Worm (Caenorhabditis elegans) whole organism, mixed stage, embryonic: ENCODE data around the gene set-5.

Experiments used
- M03D4.4 ChIP-seq: sonication (generic microtip); optimal IDR thresholded peaks from 2 replicates; lab custom pipeline; 2017; ENCODE audit warnings: mild to moderate bottlenecking, missing genetic modification characterization, missing compliant biosample characterization
- bed-3 ChIP-seq: fragments of 200-800 bp; sonication (Bioruptor generic); optimal IDR thresholded peaks from 3 replicates; lab custom pipeline; 2018; ENCODE audit warnings: mild to moderate bottlenecking, missing genetic modification characterization, moderate library complexity, missing compliant biosample characterization
- blmp-1 ChIP-seq: fragments of 150-350 bp; optimal IDR thresholded peaks from 2 replicates; lab custom pipeline; 2014; ENCODE audit warnings: missing biosample characterization, missing genetic modification characterization
- ceh-39 ChIP-seq: fragments of 150-350 bp; optimal IDR thresholded peaks from 2 replicates; lab custom pipeline; 2014; ENCODE audit warnings: missing biosample characterization, missing genetic modification characterization
- ceh-43 ChIP-seq: fragments of 200-800 bp; sonication (Bioruptor generic); optimal IDR thresholded peaks from 2 replicates; lab custom pipeline; 2018; ENCODE audit warnings: mild to moderate bottlenecking, missing genetic modification characterization, moderate library complexity, missing compliant biosample characterization
- ceh-83 ChIP-seq: fragments of 200-800 bp; sonication (Bioruptor generic); optimal IDR thresholded peaks from 2 replicates; lab custom pipeline; 2018; ENCODE audit warnings: mild to moderate bottlenecking, missing genetic modification characterization, missing compliant biosample characterization
- ces-1 ChIP-seq: fragments of 150-350 bp; optimal IDR thresholded peaks from 2 replicates; lab custom pipeline; 2014; ENCODE audit warnings: missing biosample characterization, missing genetic modification reagents, missing genetic modification characterization
- cnd-1 ChIP-seq: fragments of 200-800 bp; sonication (Bioruptor generic); optimal IDR thresholded peaks from 2 replicates; lab custom pipeline; 2018; ENCODE audit warnings: mild to moderate bottlenecking, missing genetic modification characterization, missing compliant biosample characterization
- drap-1 ChIP-seq: fragments of 200-800 bp; sonication (Bioruptor generic); optimal IDR thresholded peaks from 3 replicates; lab custom pipeline; 2018; ENCODE audit warnings: mild to moderate bottlenecking, missing genetic modification characterization, missing compliant biosample characterization
- elt-1 ChIP-seq: sonication (generic microtip); optimal IDR thresholded peaks from 2 replicates; lab custom pipeline; 2017; ENCODE audit warnings: missing genetic modification characterization, mild to moderate bottlenecking, missing compliant biosample characterization, antibody characterized with exemption, moderate library complexity, borderline replicate concordance; ENCODE audit not compliant: insufficient read depth
- elt-3 ChIP-seq: fragments of 150-350 bp; optimal IDR thresholded peaks from 2 replicates; lab custom pipeline; 2014; ENCODE audit warnings: missing biosample characterization, missing genetic modification characterization
- flh-1 ChIP-seq: fragments of 200-800 bp; sonication (Bioruptor generic); optimal IDR thresholded peaks from 2 replicates; lab custom pipeline; 2018; ENCODE audit warnings: mild to moderate bottlenecking, missing genetic modification characterization, moderate library complexity, missing compliant biosample characterization
- ham-2 ChIP-seq: fragments of 200-800 bp; sonication (Bioruptor generic); optimal IDR thresholded peaks from 2 replicates; lab custom pipeline; 2018; ENCODE audit warnings: mild to moderate bottlenecking, missing genetic modification characterization, missing compliant biosample characterization
- hlh-1 ChIP-seq: fragments of 150-350 bp; optimal IDR thresholded peaks from 2 replicates; lab custom pipeline; 2014; ENCODE audit warnings: missing biosample characterization, missing genetic modification reagents, missing genetic modification characterization
- lin-13 ChIP-seq: fragments of 150-350 bp; optimal IDR thresholded peaks from 2 replicates; lab custom pipeline; 2014; ENCODE audit warnings: missing biosample characterization, missing genetic modification characterization
- lin-32 ChIP-seq: fragments of 200-800 bp; sonication (Bioruptor generic); optimal IDR thresholded peaks from 2 replicates; lab custom pipeline; 2018; ENCODE audit warnings: mild to moderate bottlenecking, missing genetic modification characterization, missing compliant biosample characterization
- lsy-2 ChIP-seq: fragments of 150-350 bp; optimal IDR thresholded peaks from 2 replicates; lab custom pipeline; 2014; ENCODE audit warnings: missing biosample characterization, missing genetic modification characterization
- mab-5 ChIP-seq: fragments of 150-350 bp; optimal IDR thresholded peaks from 2 replicates; lab custom pipeline; 2014; ENCODE audit warnings: missing biosample characterization, missing genetic modification characterization
- mep-1 ChIP-seq: fragments of 150-350 bp; optimal IDR thresholded peaks from 2 replicates; lab custom pipeline; 2017; ENCODE audit warnings: missing biosample characterization, missing genetic modification reagents, missing genetic modification characterization, inconsistent platforms
- mls-2 ChIP-seq: sonication (generic microtip); optimal IDR thresholded peaks from 2 replicates; lab custom pipeline; 2016; ENCODE audit warnings: mild to moderate bottlenecking, missing genetic modification characterization, moderate library complexity, missing compliant biosample characterization
- nhr-12 ChIP-seq: fragments of 150-350 bp; optimal IDR thresholded peaks from 2 replicates; lab custom pipeline; 2014; ENCODE audit warnings: missing biosample characterization, missing genetic modification characterization
- nhr-2 ChIP-seq: fragments of 150-350 bp; optimal IDR thresholded peaks from 2 replicates; lab custom pipeline; 2014; ENCODE audit warnings: missing biosample characterization, missing genetic modification characterization
- nhr-237 ChIP-seq: fragments of 150-350 bp; optimal IDR thresholded peaks from 2 replicates; lab custom pipeline; 2014; ENCODE audit warnings: missing biosample characterization, missing genetic modification characterization
- nhr-28 ChIP-seq: fragments of 150-350 bp; optimal IDR thresholded peaks from 2 replicates; lab custom pipeline; 2014; ENCODE audit warnings: missing biosample characterization, missing genetic modification characterization
- nhr-76 ChIP-seq: sonication (generic microtip); optimal IDR thresholded peaks from 2 replicates; lab custom pipeline; 2017; ENCODE audit warnings: missing biosample characterization, missing genetic modification characterization
- pha-4 ChIP-seq: fragments of 150-350 bp; optimal IDR thresholded peaks from 2 replicates; lab custom pipeline; 2018; ENCODE audit warnings: missing biosample characterization, missing genetic modification reagents, missing genetic modification characterization
- sem-2 ChIP-seq: fragments of 200-800 bp; sonication (Bioruptor generic); optimal IDR thresholded peaks from 2 replicates; lab custom pipeline; 2018; ENCODE audit warnings: mild to moderate bottlenecking, missing genetic modification characterization, missing compliant biosample characterization
- snpc-4 ChIP-seq: fragments of 150-350 bp; optimal IDR thresholded peaks from 2 replicates; lab custom pipeline; 2014; ENCODE audit warnings: missing biosample characterization, missing genetic modification characterization
- sptf-1 ChIP-seq: sonication (generic microtip); optimal IDR thresholded peaks from 2 replicates; lab custom pipeline; 2017; ENCODE audit warnings: mild to moderate bottlenecking, missing genetic modification characterization, moderate library complexity, missing compliant biosample characterization
- tbx-8 ChIP-seq: fragments of 200-800 bp; sonication (Bioruptor generic); optimal IDR thresholded peaks from 2 replicates; lab custom pipeline; 2018; ENCODE audit warnings: mild to moderate bottlenecking, missing genetic modification characterization, moderate library complexity, missing compliant biosample characterization
- unc-120 ChIP-seq: sonication (generic microtip); optimal IDR thresholded peaks from 2 replicates; lab custom pipeline; 2017; ENCODE audit warnings: missing genetic modification characterization, missing compliant biosample characterization; ENCODE audit not compliant: poor library complexity, severe bottlenecking
- unc-39 ChIP-seq: fragments of 150-350 bp; optimal IDR thresholded peaks from 2 replicates; lab custom pipeline; 2014; ENCODE audit warnings: missing biosample characterization, missing genetic modification characterization
- unc-62 ChIP-seq: fragments of 150-350 bp; optimal IDR thresholded peaks from 2 replicates; lab custom pipeline; 2014; ENCODE audit warnings: missing biosample characterization, missing genetic modification reagents, missing genetic modification characterization
- zip-8 ChIP-seq: fragments of 150-350 bp; optimal IDR thresholded peaks from 2 replicates; lab custom pipeline; 2014; ENCODE audit warnings: missing biosample characterization, missing genetic modification characterization
- ztf-11 ChIP-seq: fragments of 150-350 bp; optimal IDR thresholded peaks from 2 replicates; lab custom pipeline; 2014; ENCODE audit warnings: missing biosample characterization, missing genetic modification characterization

Gene set-5

ce11 chrV:14695713-14696112 lies 3.1 kb upstream of the set-5 start:
- peak; percentile 32 for TF ChIP-seq unc-62 (GFP tag; lab: Kevin White, UChicago)
- TF ChIP-seq hlh-1: peak; percentile 50
- no peak for TF ChIP-seq blmp-1 (tag; lab: Kevin White, UChicago)
- peak; percentile 35 for TF ChIP-seq unc-120 (tag; lab: Kevin White, UChicago)
- TF ChIP-seq, all 35 proteins: peak for 3

- TF ChIP-seq nhr-2 (peak; percentile 72), ham-2 (peak; percentile 86), ceh-39 (tag; lab: Kevin White, UChicago) (peak; percentile 6), hlh-1 (peak; percentile 98), ztf-11 (tag; lab: Kevin White, UChicago) (peak; percentile 78), ceh-83 (GFP tag; lab: Kevin White, UChicago) (no peak), lin-32 (GFP tag; lab: Kevin White, UChicago) (no peak), elt-1 (no peak), sptf-1 (tag; lab: Kevin White, UChicago) (peak; percentile 77), cnd-1 (peak; percentile 76), mep-1 (tag; lab: Kevin White, UChicago) (peak; percentile 66), bed-3 (GFP tag; lab: Kevin White, UChicago) (no peak), lin-13 (tag; lab: Kevin White, UChicago) (peak; percentile 15), nhr-12 (tag; lab: Kevin White, UChicago) (no peak), tbx-8 (GFP tag; lab: Kevin White, UChicago) (no peak), elt-3 (tag; lab: Kevin White, UChicago) (peak; percentile 14), mls-2 (tag; lab: Kevin White, UChicago) (peak; percentile 89), unc-39 (tag; lab: Kevin White, UChicago) (no peak), sem-2 (GFP tag; lab: Kevin White, UChicago) (no peak), lsy-2 (tag; lab: Kevin White, UChicago) (peak; percentile 35), nhr-76 (tag; lab: Kevin White, UChicago) (no peak), zip-8 (tag; lab: Kevin White, UChicago) (no peak), nhr-237 (peak; percentile 31), ceh-43 (GFP tag; lab: Kevin White, UChicago) (no peak), pha-4 (tag; lab: Kevin White, UChicago) (peak; percentile 80), flh-1 (GFP tag; lab: Kevin White, UChicago) (no peak), unc-120 (tag; lab: Kevin White, UChicago) (peak; percentile 99), snpc-4 (no peak), ces-1 (GFP tag; lab: Kevin White, UChicago) (peak; percentile 90), mab-5 (tag; lab: Kevin White, UChicago) (no peak), M03D4.4 (tag; lab: Kevin White, UChicago) (peak; percentile 42), unc-62 (GFP tag; lab: Kevin White, UChicago) (peak; percentile 97), nhr-28 (no peak), drap-1 (GFP tag; lab: Kevin White, UChicago) (peak; percentile 91), blmp-1 (tag; lab: Kevin White, UChicago) (no peak)
- TF ChIP-seq, all 35 proteins: peak for 19
Observed at ce11 chrV:14696604-14697307, 2.0 kb upstream of the set-5 start, which contains the start of gene unc-112. Gene unc-112 (minus strand): TSS chrV:14696654.

ce11 chrV:14698005-14698404 lies 761 bp upstream of the set-5 start:
- TF ChIP-seq unc-39 (tag; lab: Kevin White, UChicago) (no peak), nhr-2 (no peak), unc-120 (tag; lab: Kevin White, UChicago) (no peak), tbx-8 (GFP tag; lab: Kevin White, UChicago) (no peak), M03D4.4 (tag; lab: Kevin White, UChicago) (no peak), ces-1 (GFP tag; lab: Kevin White, UChicago) (no peak), lsy-2 (tag; lab: Kevin White, UChicago) (peak; percentile 17), zip-8 (tag; lab: Kevin White, UChicago) (no peak)
